Worm (Caenorhabditis elegans) whole organism, young adult: Measurements from ENCODE around the gene unc-4.

Source experiments
- B0336.3 ChIP-seq: fragments of 200-800 bp; sonication (Bioruptor generic); IDR thresholded peaks from 2 replicates; pipeline ENCODE4 v1.3.6; 2022; ENCODE audit warnings: missing genetic modification characterization, missing compliant biosample characterization
- C06A6.2 ChIP-seq: fragments of 200-800 bp; sonication (Bioruptor generic); conservative IDR thresholded peaks from 2 replicates; pipeline ENCODE4 v1.3.6; 2022; ENCODE audit warnings: missing genetic modification characterization, missing compliant biosample characterization
- F23B12.7 ChIP-seq: sonication (generic microtip); optimal IDR thresholded peaks from 2 replicates; lab custom pipeline; 2017; ENCODE audit warnings: missing genetic modification characterization, mild to moderate bottlenecking, missing compliant biosample characterization, antibody characterized with exemption, moderate library complexity; ENCODE audit not compliant: insufficient read depth
- F33H1.4 ChIP-seq: fragments of 200-800 bp; sonication (Bioruptor generic); IDR thresholded peaks from 2 replicates; pipeline ENCODE4 v1.3.6; 2022; ENCODE audit warnings: missing genetic modification reagents, missing genetic modification characterization, missing compliant biosample characterization
- F49E8.2 ChIP-seq: sonication (generic microtip); optimal IDR thresholded peaks from 3 replicates; lab custom pipeline; 2017; ENCODE audit warnings: missing genetic modification characterization, mild to moderate bottlenecking, missing compliant biosample characterization, antibody characterized with exemption, moderate library complexity; ENCODE audit not compliant: insufficient read depth
- F52B5.7 ChIP-seq: sonication (generic microtip); optimal IDR thresholded peaks from 2 replicates; lab custom pipeline; 2016; ENCODE audit warnings: mild to moderate bottlenecking, missing genetic modification characterization, missing compliant biosample characterization
- K11D2.4 ChIP-seq: fragments of 200-800 bp; sonication (Bioruptor generic); IDR thresholded peaks from 2 replicates; pipeline ENCODE4 v1.3.6; 2022; ENCODE audit warnings: missing genetic modification reagents, missing genetic modification characterization, missing compliant biosample characterization
- T07F8.4 ChIP-seq: sonication (generic microtip); optimal IDR thresholded peaks from 2 replicates; lab custom pipeline; 2016; ENCODE audit warnings: mild to moderate bottlenecking, missing genetic modification characterization, moderate library complexity, missing compliant biosample characterization
- Y53F4B.3 ChIP-seq: fragments of 200-800 bp; sonication (Bioruptor generic); IDR thresholded peaks from 2 replicates; pipeline ENCODE4 v1.3.6; 2022; ENCODE audit warnings: missing genetic modification reagents, missing genetic modification characterization, missing compliant biosample characterization
- Y53G8AR.9 ChIP-seq: fragments of 200-800 bp; sonication (Bioruptor generic); conservative IDR thresholded peaks from 2 replicates; pipeline ENCODE4 v1.3.6; 2022; ENCODE audit warnings: missing genetic modification reagents, missing genetic modification characterization, missing compliant biosample characterization
- Y56A3A.18 ChIP-seq: fragments of 200-800 bp; sonication (Bioruptor generic); IDR thresholded peaks from 2 replicates; pipeline ENCODE4 v1.3.6; 2022; ENCODE audit warnings: missing genetic modification reagents, missing genetic modification characterization, missing compliant biosample characterization
- Y67H2A.10 ChIP-seq: fragments of 200-800 bp; sonication (Bioruptor generic); conservative IDR thresholded peaks from 2 replicates; pipeline ENCODE4 v1.3.6; 2022; ENCODE audit warnings: missing genetic modification reagents, missing genetic modification characterization, missing compliant biosample characterization
- Y95B8A.8 ChIP-seq: fragments of 200-800 bp; sonication (Bioruptor generic); IDR thresholded peaks from 2 replicates; pipeline ENCODE4 v1.3.6; 2022; ENCODE audit warnings: missing genetic modification reagents, missing genetic modification characterization, missing compliant biosample characterization
- aptf-3 ChIP-seq: fragments of 200-800 bp; sonication (Bioruptor generic); IDR thresholded peaks from 2 replicates; pipeline ENCODE4 v1.3.6; 2022; ENCODE audit warnings: missing genetic modification characterization, missing compliant biosample characterization
- athp-1 ChIP-seq: sonication (generic microtip); optimal IDR thresholded peaks from 2 replicates; lab custom pipeline; 2017; ENCODE audit warnings: mild to moderate bottlenecking, missing genetic modification characterization, missing compliant biosample characterization
- cebp-2 ChIP-seq: fragments of 200-800 bp; sonication (Bioruptor generic); IDR thresholded peaks from 2 replicates; pipeline ENCODE4 v1.3.6; 2022; ENCODE audit warnings: missing genetic modification characterization, missing compliant biosample characterization
- chd-7 ChIP-seq: sonication (generic microtip); optimal IDR thresholded peaks from 2 replicates; lab custom pipeline; 2016; ENCODE audit warnings: mild to moderate bottlenecking, missing genetic modification characterization, moderate library complexity, missing compliant biosample characterization
- ekl-4 ChIP-seq: fragments of 200-800 bp; sonication (Bioruptor generic); IDR thresholded peaks from 2 replicates; pipeline ENCODE4 v1.3.6; 2022; ENCODE audit warnings: missing genetic modification reagents, missing genetic modification characterization, missing compliant biosample characterization
- hmg-1.2 ChIP-seq: fragments of 200-800 bp; sonication (Bioruptor generic); IDR thresholded peaks from 2 replicates; pipeline ENCODE4 v1.3.6; 2022; ENCODE audit warnings: missing genetic modification reagents, missing genetic modification characterization, missing compliant biosample characterization
- hrde-1 ChIP-seq: sonication (generic microtip); optimal IDR thresholded peaks from 2 replicates; lab custom pipeline; 2016; ENCODE audit warnings: missing genetic modification characterization, mild to moderate bottlenecking, missing compliant biosample characterization, moderate library complexity, missing genotype, missing genetic modification reagents, borderline replicate concordance
- let-607 ChIP-seq, 2 experiments: fragments of 200-800 bp in 1 of 2; sonication (Bioruptor generic) in 1 of 2; sonication (generic microtip) in 1 of 2; optimal IDR thresholded peaks; 2 replicates each; lab custom pipeline; 2016 to 2018; ENCODE audit warnings: mild to moderate bottlenecking in 2 of 2, missing compliant biosample characterization in 2 of 2, missing genetic modification characterization in 2 of 2, moderate library complexity in 2 of 2, missing genotype in 1 of 2
- lir-1 ChIP-seq: fragments of 200-800 bp; sonication (Bioruptor generic); conservative IDR thresholded peaks from 2 replicates; pipeline ENCODE4 v1.3.6; 2022; ENCODE audit warnings: missing genetic modification reagents, missing genetic modification characterization, missing compliant biosample characterization
- lsy-27 ChIP-seq: sonication (generic microtip); optimal IDR thresholded peaks from 2 replicates; lab custom pipeline; 2017; ENCODE audit warnings: missing genetic modification characterization, mild to moderate bottlenecking, missing compliant biosample characterization, antibody characterized with exemption, missing genotype, borderline replicate concordance; ENCODE audit not compliant: insufficient read depth
- madf-10 ChIP-seq: sonication (generic microtip); optimal IDR thresholded peaks from 2 replicates; lab custom pipeline; 2016; ENCODE audit warnings: mild to moderate bottlenecking, missing genetic modification characterization, missing compliant biosample characterization
- madf-3 ChIP-seq: fragments of 200-800 bp; sonication (Bioruptor generic); IDR thresholded peaks from 2 replicates; pipeline ENCODE4 v1.3.6; 2022; ENCODE audit warnings: missing genetic modification reagents, missing genetic modification characterization, missing compliant biosample characterization
- mcd-1 ChIP-seq: fragments of 200-800 bp; sonication (Bioruptor generic); IDR thresholded peaks from 2 replicates; pipeline ENCODE4 v1.3.6; 2022; ENCODE audit warnings: missing genetic modification reagents, missing genetic modification characterization, missing compliant biosample characterization
- mel-28 ChIP-seq: sonication (generic microtip); optimal IDR thresholded peaks from 2 replicates; lab custom pipeline; 2016; ENCODE audit warnings: borderline replicate concordance, mild to moderate bottlenecking, missing genetic modification characterization, missing compliant biosample characterization
- mes-4 ChIP-seq: sonication (generic microtip); optimal IDR thresholded peaks from 2 replicates; lab custom pipeline; 2016; ENCODE audit warnings: missing genotype, missing genetic modification characterization, missing compliant biosample characterization
- nfya-1 ChIP-seq: sonication (generic microtip); optimal IDR thresholded peaks from 2 replicates; lab custom pipeline; 2017; ENCODE audit warnings: antibody characterized with exemption, missing compliant biosample characterization, missing genetic modification characterization, borderline replicate concordance; ENCODE audit not compliant: insufficient read depth
- nfyb-1 ChIP-seq: fragments of 200-800 bp; sonication (Bioruptor generic); IDR thresholded peaks from 2 replicates; pipeline ENCODE4 v1.3.6; 2022; ENCODE audit warnings: missing genetic modification reagents, missing genetic modification characterization, missing compliant biosample characterization
- nhr-80 ChIP-seq: sonication (generic microtip); optimal IDR thresholded peaks from 2 replicates; lab custom pipeline; 2016; ENCODE audit warnings: missing genetic modification characterization, missing compliant biosample characterization
- repo-1 ChIP-seq: sonication (generic microtip); optimal IDR thresholded peaks from 2 replicates; lab custom pipeline; 2017; ENCODE audit warnings: mild to moderate bottlenecking, missing genetic modification characterization, missing compliant biosample characterization
- sdz-38 ChIP-seq: sonication (generic microtip); optimal IDR thresholded peaks from 2 replicates; lab custom pipeline; 2016; ENCODE audit warnings: missing genotype, missing genetic modification characterization, missing compliant biosample characterization
- snpc-4 ChIP-seq, 5 experiments: fragments of 150-350 bp in 1 of 5; sonication (generic microtip) in 4 of 5; optimal IDR thresholded peaks; 2 replicates each; lab custom pipeline; 2014 to 2018; ENCODE audit warnings: missing genetic modification characterization in 5 of 5, missing biosample characterization in 3 of 5, antibody characterized with exemption in 2 of 5, mild to moderate bottlenecking in 2 of 5, missing compliant biosample characterization in 2 of 5, missing genotype in 2 of 5, moderate library complexity in 2 of 5, missing genetic modification reagents in 1 of 5
- somi-1 ChIP-seq: fragments of 200-800 bp; sonication (Bioruptor generic); optimal IDR thresholded peaks from 2 replicates; lab custom pipeline; 2018; ENCODE audit warnings: mild to moderate bottlenecking, missing genetic modification characterization, missing compliant biosample characterization
- unc-62 ChIP-seq: fragments of 150-350 bp; optimal IDR thresholded peaks from 2 replicates; lab custom pipeline; 2014; ENCODE audit warnings: missing biosample characterization, missing genetic modification reagents, missing genetic modification characterization
- zim-3 ChIP-seq: sonication (generic microtip); optimal IDR thresholded peaks from 2 replicates; lab custom pipeline; 2017; ENCODE audit warnings: mild to moderate bottlenecking, missing genetic modification characterization, moderate library complexity, missing compliant biosample characterization
- ztf-18 ChIP-seq: sonication (generic microtip); optimal IDR thresholded peaks from 2 replicates; lab custom pipeline; 2016; ENCODE audit warnings: missing genotype, mild to moderate bottlenecking, missing genetic modification characterization, missing compliant biosample characterization

unc-4 gene

DNA sequence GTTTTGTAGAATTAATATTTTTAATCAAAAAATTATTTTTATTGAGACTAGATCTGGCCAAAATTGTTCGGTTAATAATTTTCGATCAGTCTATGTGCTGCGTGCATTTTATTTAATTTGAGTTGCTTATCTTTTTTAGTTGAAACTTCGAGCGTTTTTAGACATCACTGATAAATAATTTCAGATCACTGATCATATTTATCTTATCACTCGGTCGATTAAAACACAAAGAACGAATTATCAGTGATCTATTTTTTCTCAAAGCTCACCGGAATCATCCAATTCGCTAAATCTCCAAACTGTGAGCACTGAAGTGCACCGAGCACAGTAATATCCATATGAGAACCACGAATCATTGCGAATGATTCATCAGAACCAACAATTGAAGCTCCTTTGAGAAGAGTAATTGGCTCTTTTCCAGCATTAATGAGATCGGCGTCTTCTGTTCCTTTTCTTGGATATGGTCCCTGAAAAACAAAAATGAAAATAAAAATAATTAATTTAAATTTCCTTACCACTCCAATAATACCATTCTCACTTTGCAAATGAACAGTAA lies 34.9 kb upstream of the unc-4 start:
- TF ChIP-seq nfyb-1 (GFP tag; lab: Robert Waterston, UW) (0 out of 2 replicates have a peak, but pooled peaks have one; percentile 11), nhr-80 (tag; lab: Kevin White, UChicago) (peak; percentile 6), F23B12.7 (no peak)

DNA sequence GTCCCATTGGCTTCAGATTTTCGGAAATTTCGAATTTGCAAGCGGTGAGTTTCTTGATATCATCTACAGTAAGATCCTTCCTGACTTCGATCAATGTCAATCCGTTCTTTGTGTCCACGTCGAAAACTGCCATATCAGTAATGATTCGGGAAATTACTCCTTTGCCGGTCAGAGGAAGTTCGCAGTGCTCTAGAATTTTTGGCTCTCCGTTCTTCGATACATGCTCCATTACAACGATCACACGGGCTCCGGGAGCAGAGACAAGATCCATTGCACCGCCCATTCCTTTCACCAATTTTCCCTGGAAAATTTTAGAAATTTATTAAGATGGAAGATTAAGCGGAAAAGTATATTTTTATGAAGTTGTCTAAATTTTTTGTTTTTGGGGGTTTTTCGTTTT lies 34.4 kb upstream of the unc-4 start:
- TF ChIP-seq mcd-1 (GFP tag; lab: Robert Waterston, UW) (0 out of 2 replicates have a peak, but pooled peaks have one; percentile 28), athp-1 (tag; lab: Kevin White, UChicago) (no peak), C06A6.2 (GFP tag; lab: Robert Waterston, UW) (no peak), madf-3 (peak; percentile 71; the same call in 1 of the 2 replicates), Y56A3A.18 (GFP tag; lab: Robert Waterston, UW) (peak; percentile 70; the same call in 1 of the 2 replicates), Y53G8AR.9 (0 out of 2 replicates have a peak, but pooled peaks have one; percentile 10), F49E8.2 (tag; lab: Kevin White, UChicago) (no peak), snpc-4 (GFP tag; optimal IDR thresholded peaks at IDR 0.05; lab: Kevin White, UChicago) (no peak), snpc-4 (tag; optimal IDR thresholded peaks at IDR 0.05; lab: Kevin White, UChicago) (no peak), sdz-38 (tag; lab: Kevin White, UChicago) (no peak), F52B5.7 (tag; lab: Kevin White, UChicago) (peak; percentile 42), chd-7 (tag; lab: Kevin White, UChicago) (peak; percentile 63), let-607 (tag; optimal IDR thresholded peaks at IDR 0.05; lab: Kevin White, UChicago) (peak in 1 of 2 experiments; percentile 16), unc-62 (no peak), aptf-3 (peak; percentile 69; the same call in 1 of the 2 replicates), T07F8.4 (tag; lab: Kevin White, UChicago) (no peak), nfya-1 (tag; lab: Kevin White, UChicago) (no peak), hmg-1.2 (GFP tag; lab: Robert Waterston, UW) (peak; percentile 20; the same call in 1 of the 2 replicates), ekl-4 (GFP tag; lab: Robert Waterston, UW) (peak; percentile 56), B0336.3 (no peak), ztf-18 (tag; lab: Kevin White, UChicago) (no peak), lir-1 (no peak), madf-10 (no peak), F33H1.4 (GFP tag; lab: Robert Waterston, UW) (no peak), mes-4 (no peak), zim-3 (peak; percentile 49), lsy-27 (tag; lab: Kevin White, UChicago) (no peak), K11D2.4 (no peak), Y67H2A.10 (no peak), mel-28 (tag; lab: Kevin White, UChicago) (no peak), cebp-2 (GFP tag; lab: Robert Waterston, UW) (peak; percentile 72; the same call in 1 of the 2 replicates), repo-1 (tag; lab: Kevin White, UChicago) (no peak), Y95B8A.8 (GFP tag; lab: Robert Waterston, UW) (no peak), Y53F4B.3 (GFP tag; lab: Robert Waterston, UW) (no peak), hrde-1 (tag; lab: Kevin White, UChicago) (no peak), somi-1 (GFP tag; lab: Kevin White, UChicago) (no peak)
- TF ChIP-seq, all 124 proteins: peak for 12
